Worm (Caenorhabditis elegans): ENCODE results near the gene fic-1.

fic-1 gene

DNA sequence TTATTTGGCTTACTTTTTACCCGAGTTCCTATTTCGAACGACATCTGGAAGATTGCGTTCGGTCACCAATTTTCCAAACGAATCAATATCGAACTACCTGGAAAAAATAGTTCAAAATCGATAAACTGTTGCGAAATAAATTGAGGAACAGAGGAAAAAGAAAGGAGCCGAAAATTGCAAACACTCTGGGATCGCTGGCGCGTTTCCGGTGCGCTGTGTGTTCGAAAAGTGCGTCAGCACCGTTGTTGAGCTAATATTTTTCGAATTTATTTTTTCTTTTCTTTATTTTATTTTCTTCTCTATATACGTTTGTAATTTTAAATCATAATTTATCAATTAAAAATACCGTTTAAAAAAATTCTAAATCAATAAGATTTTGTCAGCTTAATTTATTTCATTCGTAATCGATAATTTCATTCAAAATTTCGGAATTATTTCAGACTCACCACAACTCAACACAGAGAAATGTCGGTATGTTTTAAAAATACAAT is 4.1 kb upstream of the fic-1 start, which contains the start of the genes dnc-1 and lsm-7 (continued):
- TF ChIP-seq F49E8.2 (tag; optimal IDR thresholded peaks at IDR 0.05; ENCODE audit: borderline replicate concordance) (no peak), saeg-2 (GFP tag; IDR thresholded peaks at IDR 0.05) (no peak), ceh-82 (tag; optimal IDR thresholded peaks at IDR 0.05) (no peak), dmd-8 (GFP tag; IDR thresholded peaks at IDR 0.05) (peak; percentile 16; the same call in 1 of the 2 replicates), pqm-1 (tag; optimal IDR thresholded peaks at IDR 0.05) (no peak), unc-130 (GFP tag; optimal IDR thresholded peaks at IDR 0.05) (peak; percentile 6), lin-1 (GFP tag; IDR thresholded peaks at IDR 0.05) (peak; percentile 45; the same call in 1 of the 2 replicates), mxl-2 (GFP tag; conservative IDR thresholded peaks at IDR 0.05) (no peak), Y5F2A.4 (GFP tag; optimal IDR thresholded peaks at IDR 0.05) (no peak), hif-1 (tag; optimal IDR thresholded peaks at IDR 0.05) (peak in 1 of 2 experiments; percentile 66), nhr-77 (tag; optimal IDR thresholded peaks at IDR 0.05) (peak; percentile 70)

DNA sequence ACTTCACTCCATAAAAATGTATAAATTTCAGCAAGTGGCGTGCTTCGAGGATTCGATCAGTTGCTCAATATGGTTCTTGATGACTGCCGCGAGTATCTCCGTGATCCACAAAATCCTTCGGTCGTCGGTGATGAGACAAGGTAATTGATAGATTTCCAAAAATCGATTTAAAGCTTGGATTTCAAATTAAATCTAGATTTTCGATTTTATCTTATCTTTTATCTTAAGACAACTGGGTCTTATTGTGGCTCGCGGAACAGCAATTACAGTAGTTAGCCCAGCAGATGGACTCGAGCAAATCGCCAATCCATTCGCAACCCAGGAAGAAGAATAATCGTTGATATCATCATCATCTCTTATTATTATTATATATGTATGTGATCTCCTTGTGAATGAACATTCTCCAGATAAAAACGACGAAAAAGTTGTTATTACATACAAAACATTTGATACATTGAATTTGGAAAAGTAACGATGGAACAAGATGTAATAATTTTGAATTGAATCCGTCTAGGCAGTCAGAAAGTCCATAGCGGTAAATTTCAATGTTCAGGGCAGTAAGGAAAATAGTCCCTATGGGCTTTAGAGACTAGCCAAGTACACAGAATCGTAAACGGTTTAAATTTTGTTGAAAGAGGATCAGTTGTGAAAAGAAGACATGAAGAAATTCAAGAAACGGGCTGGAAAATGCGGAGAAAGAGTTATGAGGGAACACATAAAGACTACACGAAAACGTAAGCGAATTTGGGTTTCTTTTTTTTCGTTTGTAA is 3.3 kb upstream of the fic-1 start:
- TF ChIP-seq nhr-48 (tag; optimal IDR thresholded peaks at IDR 0.05) (peak; percentile 49), zip-11 (GFP tag; IDR thresholded peaks at IDR 0.05) (no peak), gei-8 (GFP tag; optimal IDR thresholded peaks at IDR 0.05) (peak; percentile 40), F44E2.7 (GFP tag; IDR thresholded peaks at IDR 0.05) (no peak), hlh-30 (tag; optimal IDR thresholded peaks at IDR 0.05; ENCODE audit: insufficient read depth) (peak; percentile 35), nhr-111 (GFP tag; optimal IDR thresholded peaks at IDR 0.05) (peak; percentile 6), aly-2 (tag; optimal IDR thresholded peaks at IDR 0.05) (no peak), ztf-7 (tag; optimal IDR thresholded peaks at IDR 0.05) (no peak), mes-2 (tag; optimal IDR thresholded peaks at IDR 0.05; ENCODE audit: poor library complexity, severe bottlenecking) (peak; percentile 25), tra-1 (GFP tag; IDR thresholded peaks at IDR 0.05) (peak; percentile 62), duxl-1 (tag; optimal IDR thresholded peaks at IDR 0.05; ENCODE audit: poor library complexity) (peak; percentile 2), egl-27 (tag; optimal IDR thresholded peaks at IDR 0.05) (no peak), lin-1 (GFP tag; IDR thresholded peaks at IDR 0.05) (peak; percentile 7; the same call in 1 of the 2 replicates), F37D6.2 (tag; optimal IDR thresholded peaks at IDR 0.05) (no peak), madf-5 (GFP tag; IDR thresholded peaks at IDR 0.05) (no peak), saeg-2 (GFP tag; IDR thresholded peaks at IDR 0.05) (no peak), nhr-76 (tag; optimal IDR thresholded peaks at IDR 0.05) (no peak), vab-7 (GFP tag; IDR thresholded peaks at IDR 0.05) (peak; percentile 18; the same call in 1 of the 2 replicates), set-16 (GFP tag; IDR thresholded peaks at IDR 0.05) (no peak), egl-43 (GFP tag; IDR thresholded peaks at IDR 0.05) (no peak), mxl-2 (GFP tag; conservative IDR thresholded peaks at IDR 0.05) (no peak), ZK546.5 (tag; optimal IDR thresholded peaks at IDR 0.05) (no peak), mdt-29 (GFP tag; IDR thresholded peaks at IDR 0.05) (peak; percentile 51), Y75B8A.6 (GFP tag; IDR thresholded peaks at IDR 0.05) (no peak), ceh-62 (tag; optimal IDR thresholded peaks at IDR 0.05) (no peak), php-3 (GFP tag; IDR thresholded peaks at IDR 0.05) (no peak; the same call in 1 of the 2 replicates), Y105C5A.15 (GFP tag; IDR thresholded peaks at IDR 0.05) (no peak), sdz-12 (GFP tag; optimal IDR thresholded peaks at IDR 0.05) (peak; percentile 78), hlh-11 (tag; optimal IDR thresholded peaks at IDR 0.05) (peak; percentile 54), ceh-44 (GFP tag; IDR thresholded peaks at IDR 0.05) (no peak), zfp-3 (GFP tag; conservative IDR thresholded peaks at IDR 0.05) (peak; percentile 84), T20F7.1 (GFP tag; optimal IDR thresholded peaks at IDR 0.05) (peak; percentile 63), nhr-102 (tag; optimal IDR thresholded peaks at IDR 0.05) (peak; percentile 35), attf-4 (tag; optimal IDR thresholded peaks at IDR 0.05) (no peak), lin-38 (GFP tag; IDR thresholded peaks at IDR 0.05) (peak; percentile 58), lin-15B (tag; optimal IDR thresholded peaks at IDR 0.05) (no peak), nhr-77 (tag; optimal IDR thresholded peaks at IDR 0.05) (peak; percentile 70), nhr-25 (tag; optimal IDR thresholded peaks at IDR 0.05; ENCODE audit: borderline replicate concordance, insufficient read depth) (no peak), nhr-41 (GFP tag; IDR thresholded peaks at IDR 0.05) (peak; percentile 30; the same call in 1 of the 2 replicates)

Data from whole organism, L4 larva.